Fruit fly (Drosophila melanogaster): ENCODE measurements around the gene Pex12.

DNA sequence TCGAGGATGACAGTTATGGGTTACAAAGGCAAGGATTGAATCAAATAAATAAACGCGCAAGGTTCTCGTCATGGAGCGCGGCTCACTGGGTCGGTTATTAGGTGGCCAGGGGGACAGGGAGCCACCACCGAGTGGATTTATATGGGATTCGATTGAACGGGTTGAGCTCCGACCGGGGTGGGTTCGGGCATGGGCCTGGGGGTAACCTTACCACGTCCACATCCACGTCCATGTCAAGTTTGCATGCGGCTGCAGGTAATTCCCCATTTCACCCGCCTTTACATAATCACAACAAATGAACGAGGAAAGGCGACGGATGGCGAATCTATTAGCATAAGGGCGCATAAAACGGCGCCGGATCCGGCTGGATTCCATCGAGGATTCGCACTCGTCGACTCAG lies 44.1 kb downstream of the Pex12 start, which contains the start of gene CG13950:
- TF ChIP-seq kay (GFP tag; ENCODE audit: borderline replicate concordance) (no peak), Hr96 (GFP tag; optimal IDR thresholded peaks at IDR 0.05) (no peak), CG14711 (tag; optimal IDR thresholded peaks at IDR 0.05) (no peak), CG1620 (GFP tag; optimal IDR thresholded peaks at IDR 0.05) (no peak), ovo (GFP tag; optimal IDR thresholded peaks at IDR 0.05) (no peak)
